Fruit fly (Drosophila melanogaster): ENCODE measurements around the gene CG14907.

dm6 chr3R:16613300-16613699 is 38.8 kb downstream of the CG14907 start, which contains the start of gene CG12783:
- TF ChIP-seq toe (GFP tag; optimal IDR thresholded peaks at IDR 0.05) (no peak), bab1 (GFP tag; optimal IDR thresholded peaks at IDR 0.05) (no peak), CG7045 (GFP tag; optimal IDR thresholded peaks at IDR 0.05) (no peak), cic (GFP tag; optimal IDR thresholded peaks at IDR 0.05) (no peak), tj (GFP tag; optimal IDR thresholded peaks at IDR 0.05) (no peak)
